Worm (Caenorhabditis elegans) whole organism, late embryonic: ENCODE measurements around the gene AH10.4.

Experiments used
- C38D4.7 ChIP-seq: fragments of 200-800 bp; sonication (Bioruptor generic); optimal IDR thresholded peaks from 2 replicates; lab custom pipeline; 2018; ENCODE audit warnings: mild to moderate bottlenecking, missing genetic modification characterization, moderate library complexity, missing compliant biosample characterization
- F13H6.1 ChIP-seq: sonication (generic microtip); optimal IDR thresholded peaks from 2 replicates; lab custom pipeline; 2016; ENCODE audit warnings: missing genetic modification characterization, missing compliant biosample characterization
- K02D7.2 ChIP-seq: sonication (generic microtip); optimal IDR thresholded peaks from 2 replicates; lab custom pipeline; 2017; ENCODE audit warnings: mild to moderate bottlenecking, missing genetic modification characterization, missing compliant biosample characterization
- T23F11.4 ChIP-seq: fragments of 200-800 bp; sonication (Bioruptor generic); optimal IDR thresholded peaks from 2 replicates; lab custom pipeline; 2018; ENCODE audit warnings: mild to moderate bottlenecking, missing genetic modification characterization, missing compliant biosample characterization
- Y22D7AL.16 ChIP-seq: sonication (generic microtip); optimal IDR thresholded peaks from 2 replicates; lab custom pipeline; 2016; ENCODE audit warnings: missing genetic modification characterization, missing compliant biosample characterization
- ama-1 ChIP-seq: fragments of 150-350 bp; optimal IDR thresholded peaks from 2 replicates; lab custom pipeline; 2014
- ceh-14 ChIP-seq: sonication (generic microtip); optimal IDR thresholded peaks from 2 replicates; lab custom pipeline; 2016; ENCODE audit warnings: missing genotype, missing genetic modification characterization, missing compliant biosample characterization
- ceh-18 ChIP-seq: sonication (generic microtip); optimal IDR thresholded peaks from 2 replicates; lab custom pipeline; 2016; ENCODE audit warnings: missing genetic modification characterization, missing compliant biosample characterization
- ceh-19 ChIP-seq: fragments of 200-800 bp; sonication (Bioruptor generic); optimal IDR thresholded peaks from 2 replicates; lab custom pipeline; 2018; ENCODE audit warnings: mild to moderate bottlenecking, missing genetic modification characterization, missing compliant biosample characterization
- ceh-22 ChIP-seq: sonication (generic microtip); optimal IDR thresholded peaks from 2 replicates; lab custom pipeline; 2017; ENCODE audit warnings: missing biosample characterization, missing genetic modification characterization
- ceh-30 ChIP-seq: fragments of 150-350 bp; optimal IDR thresholded peaks from 2 replicates; lab custom pipeline; 2014; ENCODE audit warnings: missing biosample characterization, missing genetic modification characterization
- ceh-31 ChIP-seq: sonication (generic microtip); optimal IDR thresholded peaks from 2 replicates; lab custom pipeline; 2016; ENCODE audit warnings: missing genetic modification characterization, missing compliant biosample characterization
- ceh-34 ChIP-seq: sonication (generic microtip); optimal IDR thresholded peaks from 2 replicates; lab custom pipeline; 2016; ENCODE audit warnings: mild to moderate bottlenecking, missing genetic modification characterization, missing compliant biosample characterization
- ceh-45 ChIP-seq: fragments of 200-800 bp; sonication (Bioruptor generic); IDR thresholded peaks from 2 replicates; pipeline ENCODE4 v1.3.6; 2022; ENCODE audit warnings: missing genetic modification reagents, missing genetic modification characterization, missing compliant biosample characterization
- ceh-48 ChIP-seq: sonication (generic microtip); optimal IDR thresholded peaks from 2 replicates; lab custom pipeline; 2016; ENCODE audit warnings: missing genetic modification characterization, inconsistent platforms, missing compliant biosample characterization
- ceh-6 ChIP-seq: fragments of 200-800 bp; sonication (Bioruptor generic); optimal IDR thresholded peaks from 2 replicates; lab custom pipeline; 2018; ENCODE audit warnings: mild to moderate bottlenecking, missing genetic modification characterization, missing compliant biosample characterization
- che-1 ChIP-seq: sonication (generic microtip); optimal IDR thresholded peaks from 2 replicates; lab custom pipeline; 2016; ENCODE audit warnings: mild to moderate bottlenecking, missing genetic modification characterization, missing compliant biosample characterization
- dmd-4 ChIP-seq: sonication (generic microtip); optimal IDR thresholded peaks from 2 replicates; lab custom pipeline; 2016; ENCODE audit warnings: borderline replicate concordance, missing genetic modification characterization, missing compliant biosample characterization
- ets-4 ChIP-seq: sonication (generic microtip); optimal IDR thresholded peaks from 2 replicates; lab custom pipeline; 2016; ENCODE audit warnings: missing genetic modification characterization, missing compliant biosample characterization
- eyg-1 ChIP-seq: sonication (generic microtip); optimal IDR thresholded peaks from 2 replicates; lab custom pipeline; 2016; ENCODE audit warnings: missing genotype, missing genetic modification characterization, missing compliant biosample characterization
- fax-1 ChIP-seq: sonication (generic microtip); optimal IDR thresholded peaks from 2 replicates; lab custom pipeline; 2016; ENCODE audit warnings: missing genotype, missing genetic modification characterization, missing compliant biosample characterization
- fkh-10 ChIP-seq: fragments of 150-350 bp; optimal IDR thresholded peaks from 2 replicates; lab custom pipeline; 2014; ENCODE audit warnings: missing biosample characterization, missing genetic modification reagents, missing genetic modification characterization
- fkh-6 ChIP-seq: sonication (generic microtip); optimal IDR thresholded peaks from 2 replicates; lab custom pipeline; 2016; ENCODE audit warnings: missing genetic modification characterization, missing compliant biosample characterization
- gmeb-2 ChIP-seq: sonication (generic microtip); optimal IDR thresholded peaks from 2 replicates; lab custom pipeline; 2016; ENCODE audit warnings: missing genetic modification characterization, inconsistent platforms, missing compliant biosample characterization
- hlh-30 ChIP-seq: sonication (generic microtip); optimal IDR thresholded peaks from 2 replicates; lab custom pipeline; 2017; ENCODE audit warnings: antibody characterized with exemption, missing genetic modification characterization, missing compliant biosample characterization; ENCODE audit not compliant: insufficient read depth
- hlh-6 ChIP-seq: sonication (generic microtip); optimal IDR thresholded peaks from 2 replicates; lab custom pipeline; 2016; ENCODE audit warnings: missing genotype, missing genetic modification characterization, missing compliant biosample characterization
- madf-2 ChIP-seq: sonication (generic microtip); optimal IDR thresholded peaks from 2 replicates; lab custom pipeline; 2017; ENCODE audit warnings: missing genetic modification characterization, missing compliant biosample characterization
- mec-3 ChIP-seq: sonication (generic microtip); optimal IDR thresholded peaks from 2 replicates; lab custom pipeline; 2016; ENCODE audit warnings: borderline replicate concordance, missing genetic modification characterization, missing compliant biosample characterization
- nfya-1 ChIP-seq: sonication (generic microtip); optimal IDR thresholded peaks from 2 replicates; lab custom pipeline; 2017; ENCODE audit warnings: missing genetic modification characterization, mild to moderate bottlenecking, missing compliant biosample characterization, antibody characterized with exemption, moderate library complexity
- nhr-11 ChIP-seq: fragments of 150-350 bp; optimal IDR thresholded peaks from 2 replicates; lab custom pipeline; 2014; ENCODE audit warnings: missing biosample characterization, missing genetic modification characterization
- nhr-232 ChIP-seq: sonication (generic microtip); optimal IDR thresholded peaks from 2 replicates; lab custom pipeline; 2016; ENCODE audit warnings: missing genetic modification characterization, missing compliant biosample characterization
- odd-2 ChIP-seq: sonication (generic microtip); optimal IDR thresholded peaks from 2 replicates; lab custom pipeline; 2017; ENCODE audit warnings: antibody characterized with exemption, mild to moderate bottlenecking, missing genetic modification characterization, missing compliant biosample characterization
- pag-3 ChIP-seq: sonication (generic microtip); optimal IDR thresholded peaks from 2 replicates; lab custom pipeline; 2016; ENCODE audit warnings: missing compliant biosample characterization, missing genetic modification characterization, borderline replicate concordance
- pat-9 ChIP-seq: fragments of 200-800 bp; sonication (Bioruptor generic); optimal IDR thresholded peaks from 2 replicates; lab custom pipeline; 2018; ENCODE audit warnings: mild to moderate bottlenecking, missing genetic modification characterization, moderate library complexity, missing compliant biosample characterization
- pax-1 ChIP-seq: fragments of 150-350 bp; optimal IDR thresholded peaks from 2 replicates; lab custom pipeline; 2014; ENCODE audit warnings: missing biosample characterization, missing genetic modification characterization
- pha-2 ChIP-seq: sonication (generic microtip); optimal IDR thresholded peaks from 2 replicates; lab custom pipeline; 2017; ENCODE audit warnings: mild to moderate bottlenecking, missing genetic modification characterization, missing compliant biosample characterization
- pha-4 ChIP-seq: fragments of 150-350 bp; optimal IDR thresholded peaks from 2 replicates; lab custom pipeline; 2018; ENCODE audit warnings: missing biosample characterization, missing genetic modification reagents, missing genetic modification characterization
- rnt-1 ChIP-seq: sonication (generic microtip); optimal IDR thresholded peaks from 2 replicates; lab custom pipeline; 2016; ENCODE audit warnings: missing genetic modification characterization, missing compliant biosample characterization
- sdc-2 ChIP-seq: sonication (generic microtip); optimal IDR thresholded peaks from 2 replicates; lab custom pipeline; 2016; ENCODE audit warnings: missing genotype, missing genetic modification characterization, missing compliant biosample characterization
- sox-2 ChIP-seq: fragments of 200-800 bp; sonication (Bioruptor generic); IDR thresholded peaks from 2 replicates; pipeline ENCODE4 v1.3.6; 2022; ENCODE audit warnings: missing genetic modification reagents, missing genetic modification characterization, missing compliant biosample characterization
- sox-4 ChIP-seq: sonication (generic microtip); optimal IDR thresholded peaks from 2 replicates; lab custom pipeline; 2017; ENCODE audit warnings: mild to moderate bottlenecking, missing genetic modification characterization, inconsistent platforms, missing compliant biosample characterization
- syd-9 ChIP-seq: sonication (generic microtip); optimal IDR thresholded peaks from 2 replicates; lab custom pipeline; 2016; ENCODE audit warnings: mild to moderate bottlenecking, missing genetic modification characterization, moderate library complexity, missing compliant biosample characterization
- tbx-2 ChIP-seq: sonication (generic microtip); optimal IDR thresholded peaks from 2 replicates; lab custom pipeline; 2016; ENCODE audit warnings: missing genetic modification characterization, missing compliant biosample characterization
- ttx-3 ChIP-seq: sonication (generic microtip); optimal IDR thresholded peaks from 2 replicates; lab custom pipeline; 2016; ENCODE audit warnings: missing genetic modification reagents, missing genetic modification characterization, missing compliant biosample characterization
- unc-55 ChIP-seq: sonication (generic microtip); optimal IDR thresholded peaks from 2 replicates; lab custom pipeline; 2017; ENCODE audit warnings: missing biosample characterization, missing genetic modification reagents, missing genetic modification characterization
- unc-86 ChIP-seq: sonication (generic microtip); optimal IDR thresholded peaks from 2 replicates; lab custom pipeline; 2016; ENCODE audit warnings: missing genetic modification characterization, missing compliant biosample characterization
- zip-5 ChIP-seq: sonication (generic microtip); optimal IDR thresholded peaks from 2 replicates; lab custom pipeline; 2016; ENCODE audit warnings: missing genetic modification characterization, missing compliant biosample characterization
- ztf-16 ChIP-seq: sonication (generic microtip); optimal IDR thresholded peaks from 2 replicates; lab custom pipeline; 2017; ENCODE audit warnings: missing genetic modification characterization, missing compliant biosample characterization

AH10.4 gene

DNA sequence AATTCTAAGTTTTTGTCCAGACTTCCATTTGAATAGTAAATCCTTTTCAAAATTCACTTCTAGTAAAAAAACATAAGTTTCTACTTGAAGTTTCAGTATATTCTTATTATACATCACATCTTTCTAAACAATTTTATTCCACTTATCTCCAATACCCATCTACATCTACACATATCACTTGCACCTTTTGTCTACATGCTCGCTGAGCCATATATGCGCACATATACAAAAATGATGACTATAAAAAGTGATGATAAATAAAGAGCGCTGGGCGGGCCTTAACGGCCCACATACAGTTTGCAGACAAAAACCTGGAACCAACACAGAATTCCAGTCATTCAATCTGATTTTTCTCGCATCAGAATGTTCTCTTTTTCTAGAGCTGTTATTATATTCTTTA, 18.8 kb upstream of the AH10.4 start, which contains the start of gene AH10.2:
AH10.2 (plus strand) TSS at position 301 of the 400 bp plus-strand sequence.
- TF ChIP-seq F13H6.1 (no peak), pax-1 (tag; lab: Kevin White, UChicago) (no peak), nfya-1 (no peak), madf-2 (no peak), eyg-1 (tag; lab: Kevin White, UChicago) (no peak), ceh-6 (no peak), sox-4 (tag; lab: Kevin White, UChicago) (no peak)

ce11 chrV:14153615-14154014, 15.9 kb upstream of the AH10.4 start:
- TF ChIP-seq sdc-2 (tag; lab: Kevin White, UChicago) (no peak), tbx-2 (tag; lab: Kevin White, UChicago) (no peak), hlh-30 (tag; lab: Kevin White, UChicago) (no peak), ceh-45 (GFP tag; lab: Robert Waterston, UW) (no peak), fax-1 (tag; lab: Kevin White, UChicago) (no peak), ttx-3 (tag; lab: Kevin White, UChicago) (no peak), gmeb-2 (tag; lab: Kevin White, UChicago) (no peak), nhr-11 (tag; lab: Kevin White, UChicago) (no peak), pat-9 (tag; lab: Kevin White, UChicago) (peak; percentile 72), Y22D7AL.16 (no peak), pha-4 (no peak), dmd-4 (no peak), odd-2 (no peak), eyg-1 (tag; lab: Kevin White, UChicago) (no peak), ztf-16 (no peak), unc-55 (GFP tag; lab: Kevin White, UChicago) (peak; percentile 76), zip-5 (no peak), pha-2 (tag; lab: Kevin White, UChicago) (no peak), ceh-48 (no peak), unc-86 (tag; lab: Kevin White, UChicago) (no peak), F13H6.1 (no peak), ceh-30 (tag; lab: Kevin White, UChicago) (no peak), ceh-31 (tag; lab: Kevin White, UChicago) (no peak), C38D4.7 (GFP tag; lab: Kevin White, UChicago) (no peak), mec-3 (tag; lab: Kevin White, UChicago) (no peak), sox-2 (GFP tag; lab: Robert Waterston, UW) (no peak), pag-3 (tag; lab: Kevin White, UChicago) (no peak), che-1 (no peak), syd-9 (tag; lab: Kevin White, UChicago) (peak; percentile 30), nhr-232 (tag; lab: Kevin White, UChicago) (no peak), nfya-1 (no peak), ceh-18 (tag; lab: Kevin White, UChicago) (peak; percentile 46), hlh-6 (tag; lab: Kevin White, UChicago) (no peak), ceh-22 (tag; lab: Kevin White, UChicago) (no peak), rnt-1 (tag; lab: Kevin White, UChicago) (peak; percentile 49), ets-4 (tag; lab: Kevin White, UChicago) (no peak), K02D7.2 (tag; lab: Kevin White, UChicago) (no peak), T23F11.4 (GFP tag; lab: Kevin White, UChicago) (no peak), ceh-14 (tag; lab: Kevin White, UChicago) (no peak), ama-1 (lab: Kevin White, UChicago) (no peak), ceh-34 (tag; lab: Kevin White, UChicago) (peak; percentile 83), fkh-6 (tag; lab: Kevin White, UChicago) (no peak), fkh-10 (GFP tag; lab: Kevin White, UChicago) (no peak), ceh-19 (GFP tag; lab: Kevin White, UChicago) (no peak)
